Fruit fly (Drosophila melanogaster) whole organism, embryonic: ENCODE data around the gene ECSIT.

Experiments used
- CG6791 ChIP-seq: fragments of 200-800 bp; sonication (Bioruptor generic); IDR thresholded peaks from 3 replicates; pipeline ENCODE4 v1.3.6; 2022; ENCODE audit warnings: missing biosample characterization, missing genetic modification characterization; ENCODE audit not compliant: partially characterized antibody
- CG8478 ChIP-seq: fragments of >200 bp; optimal IDR thresholded peaks from 2 replicates; lab custom pipeline; 2018
- CG8765 ChIP-seq: fragments of 200-800 bp; sonication (Bioruptor generic); IDR thresholded peaks from 2 replicates; pipeline ENCODE4 v1.3.6; 2022; ENCODE audit warnings: missing biosample characterization, missing genetic modification characterization
- Dll ChIP-seq: fragments of 200-800 bp; sonication (Bioruptor generic); IDR thresholded peaks from 4 replicates; pipeline ENCODE4 v1.3.6; 2022; ENCODE audit warnings: missing biosample characterization, missing genetic modification characterization; ENCODE audit not compliant: partially characterized antibody
- Hr3 ChIP-seq: fragments of 200-800 bp; sonication (Bioruptor generic); optimal IDR thresholded peaks from 3 replicates; lab custom pipeline; 2016; ENCODE audit warnings: missing biosample characterization, missing genetic modification characterization
- aop ChIP-seq: fragments of 200-800 bp; sonication (Bioruptor generic); IDR thresholded peaks from 2 replicates; pipeline ENCODE4 v1.3.6; 2022; ENCODE audit warnings: missing biosample characterization, missing genetic modification characterization
- dysf ChIP-seq: fragments of 200-800 bp; sonication (Bioruptor generic); IDR thresholded peaks from 3 replicates; pipeline ENCODE4 v1.3.6; 2022; ENCODE audit warnings: missing biosample characterization, missing genetic modification characterization
- gem ChIP-seq: fragments of 200-800 bp; sonication (Bioruptor generic); optimal IDR thresholded peaks from 2 replicates; lab custom pipeline; 2019; ENCODE audit warnings: missing biosample characterization, mild to moderate bottlenecking, missing genetic modification characterization, moderate library complexity
- nau ChIP-seq: fragments of 200-800 bp; sonication (Bioruptor generic); optimal IDR thresholded peaks from 3 replicates; lab custom pipeline; 2017; ENCODE audit warnings: missing biosample characterization, mild to moderate bottlenecking, missing genetic modification characterization, missing genetic modification reagents
- twi ChIP-seq: fragments of 200-800 bp; optimal IDR thresholded peaks from 2 replicates; lab custom pipeline; 2019; ENCODE audit warnings: missing biosample characterization, mild to moderate bottlenecking, missing genetic modification characterization, moderate library complexity

- TF ChIP-seq twi (no peak), dysf (GFP tag; lab: Robert Waterston, UW) (no peak), Hr3 (GFP tag; lab: Kevin White, UChicago) (no peak), nau (GFP tag; lab: Kevin White, UChicago) (no peak), CG6791 (GFP tag; lab: Robert Waterston, UW) (no peak), aop (GFP tag; lab: Robert Waterston, UW) (no peak), Dll (no peak), gem (no peak), CG8478 (lab: Kevin White, UChicago) (no peak), CG8765 (GFP tag; lab: Robert Waterston, UW) (no peak)
Observed at dm6 chr3R:5860736-5861217, 4.4 kb downstream of the ECSIT start.
